Fruit fly (Drosophila melanogaster) Kc167 (cell line): ENCODE data around the gene CG15530.

Experiments used
- Myc ChIP-seq: fragments of >200 bp; optimal IDR thresholded peaks from 2 replicates; lab custom pipeline; 2017; ENCODE audit warnings: missing external identifiers
- Sin3A ChIP-seq: fragments of >200 bp; optimal IDR thresholded peaks from 2 replicates; lab custom pipeline; 2018; ENCODE audit warnings: missing external identifiers
- h ChIP-seq: fragments of >200 bp; optimal IDR thresholded peaks from 3 replicates; lab custom pipeline; 2018; ENCODE audit warnings: missing external identifiers
- psq ChIP-seq: fragments of >200 bp; optimal IDR thresholded peaks from 2 replicates; lab custom pipeline; 2017; ENCODE audit warnings: missing external identifiers

dm6 chr3R:30209648-30210047 lies 32.0 kb downstream of the CG15530 start, which contains the start of gene Anp:
- no peak for TF ChIP-seq h (lab: Kevin White, UChicago)
- TF ChIP-seq Myc, result no peak
- no peak for TF ChIP-seq Sin3A
- no peak for TF ChIP-seq psq (lab: Kevin White, UChicago)
